Fruit fly (Drosophila melanogaster): ENCODE results near the gene CG13896.

DNA sequence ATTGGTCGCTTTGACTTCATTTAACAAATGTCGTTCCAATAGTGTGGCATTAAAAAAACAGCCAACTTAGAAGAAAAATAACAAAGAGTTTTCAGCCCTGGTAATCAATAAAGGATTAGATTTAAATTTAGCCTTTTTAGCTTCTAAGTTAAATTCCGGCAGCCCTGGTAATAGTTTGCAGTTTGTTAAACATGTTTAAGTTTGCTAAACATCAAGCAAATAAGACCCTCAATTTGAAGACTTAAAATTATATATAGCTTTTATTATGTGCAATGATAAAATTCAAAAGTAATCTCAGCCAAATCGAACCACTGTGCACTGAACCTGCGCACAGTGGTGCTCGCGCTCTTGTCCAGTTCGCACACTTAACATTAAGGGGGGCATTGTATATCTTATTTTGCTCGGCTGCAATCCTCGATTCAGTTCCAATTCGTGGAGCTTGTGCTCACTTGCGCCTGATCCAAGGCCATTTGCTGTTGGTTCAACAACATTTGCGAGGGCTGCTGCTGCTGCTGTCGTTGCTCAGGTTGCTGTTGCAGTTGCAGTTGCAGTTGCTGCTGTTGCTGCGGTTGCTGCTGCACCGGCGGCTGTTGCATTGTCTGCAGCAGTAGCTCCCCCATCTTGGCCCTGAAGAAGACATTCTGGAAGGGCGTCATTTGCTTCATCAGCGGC lies 25.9 kb upstream of the CG13896 start:
- no peak for TF ChIP-seq Myc (optimal IDR thresholded peaks at IDR 0.05)
- no peak for TF ChIP-seq psq (optimal IDR thresholded peaks at IDR 0.05)
